Fruit fly (Drosophila melanogaster) whole organism, embryonic: Measurements from ENCODE around the gene cac.

ENCODE experiments used
- Bgb ChIP-seq: fragments of 200-800 bp; sonication (Bioruptor generic); IDR thresholded peaks from 2 replicates; pipeline ENCODE4 v1.3.6; 2022; ENCODE audit warnings: missing biosample characterization, missing genetic modification characterization; ENCODE audit not compliant: partially characterized antibody
- BtbVII ChIP-seq: fragments of 200-800 bp; sonication (Bioruptor generic); optimal IDR thresholded peaks from 3 replicates; lab custom pipeline; 2017; ENCODE audit warnings: missing biosample characterization, mild to moderate bottlenecking, missing genetic modification characterization
- CG1024 ChIP-seq: fragments of 200-800 bp; sonication (Bioruptor generic); IDR thresholded peaks from 2 replicates; pipeline ENCODE4 v1.3.6; 2022; ENCODE audit warnings: missing biosample characterization, missing genetic modification characterization
- CG10366 ChIP-seq: fragments of 200-800 bp; sonication (Bioruptor generic); IDR thresholded peaks from 2 replicates; pipeline ENCODE4 v1.3.6; 2022; ENCODE audit warnings: missing biosample characterization, missing genetic modification characterization
- CG10543 ChIP-seq: fragments of 200-800 bp; sonication (Bioruptor generic); optimal IDR thresholded peaks from 3 replicates; lab custom pipeline; 2017; ENCODE audit warnings: missing biosample characterization, mild to moderate bottlenecking, missing genetic modification characterization, moderate library complexity
- CG11695 ChIP-seq: fragments of 200-800 bp; sonication (Bioruptor generic); IDR thresholded peaks from 3 replicates; pipeline ENCODE4 v1.3.6; 2022; ENCODE audit warnings: missing biosample characterization, missing genetic modification characterization
- CG12219 ChIP-seq: fragments of 200-800 bp; sonication (Bioruptor generic); optimal IDR thresholded peaks from 3 replicates; lab custom pipeline; 2018; ENCODE audit warnings: missing biosample characterization, mild to moderate bottlenecking, missing genetic modification characterization
- CG14965 ChIP-seq: fragments of 200-800 bp; sonication (Bioruptor generic); optimal IDR thresholded peaks from 2 replicates; lab custom pipeline; 2016; ENCODE audit warnings: missing biosample characterization, missing genetic modification characterization, borderline replicate concordance
- CG15011 ChIP-seq: fragments of 200-800 bp; sonication (Bioruptor generic); optimal IDR thresholded peaks from 3 replicates; lab custom pipeline; 2018; ENCODE audit warnings: missing biosample characterization, mild to moderate bottlenecking, missing genetic modification characterization
- CG18619 ChIP-seq: fragments of 200-800 bp; sonication (Bioruptor generic); optimal IDR thresholded peaks from 3 replicates; lab custom pipeline; 2017; ENCODE audit warnings: missing biosample characterization, mild to moderate bottlenecking, missing genetic modification characterization
- CG31441 ChIP-seq: fragments of 200-800 bp; sonication (Bioruptor generic); IDR thresholded peaks from 2 replicates; pipeline ENCODE4 v1.3.6; 2022; ENCODE audit warnings: missing biosample characterization, missing genetic modification characterization
- CG34376 ChIP-seq: fragments of 200-800 bp; sonication (Bioruptor generic); optimal IDR thresholded peaks from 2 replicates; lab custom pipeline; 2018; ENCODE audit warnings: missing biosample characterization, mild to moderate bottlenecking, missing genetic modification characterization
- CG4328 ChIP-seq: fragments of 200-800 bp; sonication (Bioruptor generic); optimal IDR thresholded peaks from 3 replicates; lab custom pipeline; 2017; ENCODE audit warnings: missing biosample characterization, missing genetic modification reagents, missing genetic modification characterization
- CG6854 ChIP-seq: fragments of 200-800 bp; sonication (Bioruptor generic); optimal IDR thresholded peaks from 3 replicates; lab custom pipeline; 2017; ENCODE audit warnings: missing biosample characterization, mild to moderate bottlenecking, missing genetic modification characterization
- CG7839 ChIP-seq: fragments of 200-800 bp; sonication (Bioruptor generic); optimal IDR thresholded peaks from 3 replicates; lab custom pipeline; 2018; ENCODE audit warnings: missing biosample characterization, mild to moderate bottlenecking, missing genetic modification characterization, moderate library complexity
- CG8478 ChIP-seq: fragments of >200 bp; optimal IDR thresholded peaks from 2 replicates; lab custom pipeline; 2018
- CG8765 ChIP-seq: fragments of 200-800 bp; sonication (Bioruptor generic); IDR thresholded peaks from 2 replicates; pipeline ENCODE4 v1.3.6; 2022; ENCODE audit warnings: missing biosample characterization, missing genetic modification characterization
- CG9437 ChIP-seq: fragments of 200-800 bp; sonication (Bioruptor generic); optimal IDR thresholded peaks from 2 replicates; lab custom pipeline; 2018; ENCODE audit warnings: missing biosample characterization, mild to moderate bottlenecking, missing genetic modification characterization
- CG9817 ChIP-seq: fragments of 200-800 bp; sonication (Bioruptor generic); optimal IDR thresholded peaks from 2 replicates; lab custom pipeline; 2018; ENCODE audit warnings: missing biosample characterization, mild to moderate bottlenecking, missing genetic modification characterization, moderate library complexity
- D19A ChIP-seq: fragments of 200-800 bp; optimal IDR thresholded peaks from 3 replicates; lab custom pipeline; 2019; ENCODE audit warnings: missing biosample characterization, mild to moderate bottlenecking, missing genetic modification characterization, moderate library complexity
- Eip74EF ChIP-seq, 2 experiments: fragments of 200-800 bp in 1 of 2; fragments of >200 bp in 1 of 2; sonication (Bioruptor generic) in 1 of 2; optimal IDR thresholded peaks; 2 replicates each; lab custom pipeline; 2017 to 2019; ENCODE audit warnings: missing biosample characterization in 2 of 2, missing genetic modification characterization in 2 of 2, mild to moderate bottlenecking in 1 of 2, moderate library complexity in 1 of 2
- Fer2 ChIP-seq: fragments of 200-800 bp; sonication (Bioruptor generic); optimal IDR thresholded peaks from 2 replicates; lab custom pipeline; 2018; ENCODE audit warnings: missing biosample characterization, mild to moderate bottlenecking, missing genetic modification characterization, moderate library complexity
- GATAe ChIP-seq: fragments of 200-800 bp; sonication (Bioruptor generic); conservative IDR thresholded peaks from 2 replicates; pipeline ENCODE4 v1.3.6; 2022; ENCODE audit warnings: missing biosample characterization, missing genetic modification characterization
- MTF-1 ChIP-seq: fragments of 200-800 bp; sonication (Bioruptor generic); optimal IDR thresholded peaks from 2 replicates; lab custom pipeline; 2018; ENCODE audit warnings: missing biosample characterization, mild to moderate bottlenecking, missing genetic modification characterization, borderline replicate concordance
- Oaz ChIP-seq: fragments of 200-800 bp; sonication (Bioruptor generic); IDR thresholded peaks from 2 replicates; pipeline ENCODE4 v1.3.6; 2022; ENCODE audit warnings: missing biosample characterization, missing genetic modification characterization
- PHDP ChIP-seq: fragments of 200-800 bp; sonication (Bioruptor generic); optimal IDR thresholded peaks from 3 replicates; lab custom pipeline; 2018; ENCODE audit warnings: missing biosample characterization, mild to moderate bottlenecking, missing genetic modification characterization, moderate library complexity
- Ravus ChIP-seq: fragments of 200-800 bp; sonication (Bioruptor generic); IDR thresholded peaks from 2 replicates; pipeline ENCODE4 v1.3.6; 2022; ENCODE audit warnings: missing biosample characterization, missing genetic modification characterization
- Rfx ChIP-seq: fragments of 200-800 bp; sonication (Bioruptor generic); IDR thresholded peaks from 2 replicates; pipeline ENCODE4 v1.3.6; 2022; ENCODE audit warnings: missing biosample characterization, missing genetic modification characterization
- Sox100B ChIP-seq: fragments of 200-800 bp; sonication (Bioruptor generic); optimal IDR thresholded peaks from 3 replicates; lab custom pipeline; 2018; ENCODE audit warnings: missing biosample characterization, mild to moderate bottlenecking, missing genetic modification characterization
- Ssrp ChIP-seq: fragments of 200-800 bp; sonication (Bioruptor generic); optimal IDR thresholded peaks from 2 replicates; lab custom pipeline; 2018; ENCODE audit warnings: missing biosample characterization, mild to moderate bottlenecking, missing genetic modification characterization, moderate library complexity
- Xbp1 ChIP-seq: fragments of 200-800 bp; sonication (Bioruptor generic); optimal IDR thresholded peaks from 3 replicates; lab custom pipeline; 2016; ENCODE audit warnings: missing biosample characterization, mild to moderate bottlenecking, missing genetic modification characterization
- al ChIP-seq: fragments of 200-800 bp; sonication (Bioruptor generic); IDR thresholded peaks from 2 replicates; pipeline ENCODE4 v1.3.6; 2022; ENCODE audit warnings: missing biosample characterization, missing genetic modification characterization
- az2 ChIP-seq: fragments of 200-800 bp; sonication (Bioruptor generic); optimal IDR thresholded peaks from 3 replicates; lab custom pipeline; 2016; ENCODE audit warnings: missing biosample characterization, missing genetic modification characterization
- dmrt99B ChIP-seq: fragments of 200-800 bp; sonication (Bioruptor generic); optimal IDR thresholded peaks from 2 replicates; lab custom pipeline; 2018; ENCODE audit warnings: missing biosample characterization, mild to moderate bottlenecking, missing genetic modification characterization, moderate library complexity
- hkb ChIP-seq, 2 experiments: fragments of 200-800 bp in 1 of 2; fragments of >200 bp in 1 of 2; sonication (Bioruptor generic) in 1 of 2; IDR thresholded peaks in 1 of 2; optimal IDR thresholded peaks in 1 of 2; 2 replicates each; pipeline versions ENCODE4 v1.3.6 to Lab custom; 2017 to 2022; ENCODE audit warnings: missing biosample characterization in 1 of 2, missing genetic modification characterization in 1 of 2
- phol ChIP-seq: fragments of 200-800 bp; sonication (Bioruptor generic); optimal IDR thresholded peaks from 3 replicates; lab custom pipeline; 2018; ENCODE audit warnings: missing biosample characterization, mild to moderate bottlenecking, missing genetic modification characterization, moderate library complexity
- pum ChIP-seq: fragments of 200-800 bp; sonication (Bioruptor generic); optimal IDR thresholded peaks from 2 replicates; lab custom pipeline; 2016; ENCODE audit warnings: missing biosample characterization, missing genetic modification characterization
- run ChIP-seq: fragments of 200-800 bp; sonication (Bioruptor generic); optimal IDR thresholded peaks from 3 replicates; lab custom pipeline; 2018; ENCODE audit warnings: missing biosample characterization, mild to moderate bottlenecking, missing genetic modification characterization
- sd ChIP-seq: fragments of 200-800 bp; sonication (Bioruptor generic); optimal IDR thresholded peaks from 3 replicates; lab custom pipeline; 2018; ENCODE audit warnings: missing biosample characterization, mild to moderate bottlenecking, missing genetic modification characterization, moderate library complexity
- sens ChIP-seq: fragments of 200-800 bp; sonication (Bioruptor generic); peaks from one replicate; lab custom pipeline; 2016; ENCODE audit warnings: missing biosample characterization, missing genetic modification characterization
- seq ChIP-seq: fragments of 200-800 bp; sonication (Bioruptor generic); IDR thresholded peaks from 2 replicates; pipeline ENCODE4 v1.3.6; 2022; ENCODE audit warnings: missing biosample characterization, missing genetic modification characterization
- slbo ChIP-seq: fragments of 200-800 bp; sonication (Bioruptor generic); IDR thresholded peaks from 2 replicates; pipeline ENCODE4 v1.3.6; 2022; ENCODE audit warnings: missing biosample characterization, missing genetic modification characterization
- sqz ChIP-seq: fragments of 200-800 bp; sonication (Bioruptor generic); optimal IDR thresholded peaks from 3 replicates; lab custom pipeline; 2018; ENCODE audit warnings: missing biosample characterization, mild to moderate bottlenecking, missing genetic modification characterization
- stwl ChIP-seq: fragments of 200-800 bp; sonication (Bioruptor generic); optimal IDR thresholded peaks from 3 replicates; lab custom pipeline; 2018; ENCODE audit warnings: missing biosample characterization, mild to moderate bottlenecking, missing genetic modification characterization, moderate library complexity
- sug ChIP-seq: fragments of 200-800 bp; optimal IDR thresholded peaks from 2 replicates; lab custom pipeline; 2019; ENCODE audit warnings: missing biosample characterization, mild to moderate bottlenecking, missing genetic modification characterization, moderate library complexity
- tll ChIP-seq, 2 experiments: fragments of 200-800 bp in 1 of 2; fragments of >200 bp in 1 of 2; sonication (Bioruptor generic) in 1 of 2; optimal IDR thresholded peaks; 2 replicates each; lab custom pipeline; 2017 to 2019; ENCODE audit warnings: missing biosample characterization in 2 of 2, missing genetic modification characterization in 2 of 2, mild to moderate bottlenecking in 1 of 2, moderate library complexity in 1 of 2
- unpg ChIP-seq: fragments of 200-800 bp; sonication (Bioruptor generic); optimal IDR thresholded peaks from 3 replicates; lab custom pipeline; 2018; ENCODE audit warnings: missing biosample characterization, mild to moderate bottlenecking, missing genetic modification characterization, moderate library complexity
- zf30C ChIP-seq: fragments of 200-800 bp; sonication (Bioruptor generic); optimal IDR thresholded peaks from 3 replicates; lab custom pipeline; 2018; ENCODE audit warnings: missing biosample characterization, mild to moderate bottlenecking, missing genetic modification characterization
- zfh2 ChIP-seq: fragments of 200-800 bp; sonication (Bioruptor generic); optimal IDR thresholded peaks from 2 replicates; lab custom pipeline; 2016; ENCODE audit warnings: missing biosample characterization, missing genetic modification characterization

cac gene

dm6 chrX:11885356-11885755, 99.5 kb downstream of the cac start (continued):
- 0 out of 2 replicates have a peak, but pooled peaks have one; percentile 14 for TF ChIP-seq seq (GFP tag; lab: Robert Waterston, UW)
- no peak for TF ChIP-seq CG34376 (GFP tag; lab: Kevin White, UChicago)
- TF ChIP-seq Oaz (GFP tag; lab: Robert Waterston, UW), result 0 out of 2 replicates have a peak, but pooled peaks have one; percentile 10
- no peak for TF ChIP-seq zf30C (GFP tag; lab: Kevin White, UChicago)
- peak; percentile 62 for TF ChIP-seq BtbVII (GFP tag; lab: Kevin White, UChicago)
- TF ChIP-seq pum, result no peak
- peak; percentile 48 for TF ChIP-seq phol (tag; lab: Kevin White, UChicago)
- peak; percentile 24 for TF ChIP-seq CG6854 (GFP tag; lab: Kevin White, UChicago)
- peak; percentile 12 for TF ChIP-seq sqz (GFP tag; lab: Kevin White, UChicago)
- no peak for TF ChIP-seq al
- TF ChIP-seq CG7839 (tag; lab: Kevin White, UChicago), result peak; percentile 20
- TF ChIP-seq az2 (GFP tag; lab: Kevin White, UChicago), result peak; percentile 20
- TF ChIP-seq CG1024 (GFP tag; lab: Robert Waterston, UW), result no peak
- no peak for TF ChIP-seq CG8765 (GFP tag; lab: Robert Waterston, UW)
- TF ChIP-seq CG9437 (GFP tag; lab: Kevin White, UChicago), result peak; percentile 16
- TF ChIP-seq CG10366 (GFP tag; lab: Robert Waterston, UW), result peak; percentile 32; the same call in 1 of the 2 replicates
- TF ChIP-seq Fer2 (tag; lab: Kevin White, UChicago), result peak; percentile 27
- peak; percentile 37 for TF ChIP-seq dmrt99B (tag; lab: Kevin White, UChicago)
- TF ChIP-seq sug, result peak; percentile 47
- peak; percentile 37 for TF ChIP-seq CG18619
- peak; percentile 19 for TF ChIP-seq CG12219
- TF ChIP-seq CG11695 (GFP tag; lab: Robert Waterston, UW), result peak; percentile 19; the same call in 1 of the 3 replicates
- peak; percentile 3 for TF ChIP-seq Ssrp
- peak; percentile 60 for TF ChIP-seq slbo (GFP tag; lab: Robert Waterston, UW)
- TF ChIP-seq CG15011, result no peak
- TF ChIP-seq CG10543 (GFP tag; lab: Kevin White, UChicago), result peak; percentile 76
- TF ChIP-seq Xbp1, result peak; percentile 33
- peak; percentile 58 for TF ChIP-seq Rfx (GFP tag; lab: Robert Waterston, UW)
- TF ChIP-seq CG14965, result no peak
- peak; percentile 49 for TF ChIP-seq unpg (GFP tag; lab: Kevin White, UChicago)
- TF ChIP-seq tll (GFP tag; optimal IDR thresholded peaks at IDR 0.05; lab: Kevin White, UChicago), result no peak
- peak; percentile 20 for TF ChIP-seq sd (tag; lab: Kevin White, UChicago)
- 0 out of 2 replicates have a peak, but pooled peaks have one; percentile 33 for TF ChIP-seq CG31441 (GFP tag; lab: Robert Waterston, UW)
- TF ChIP-seq CG9817, result peak; percentile 54
- peak; percentile 66 for TF ChIP-seq sens
- no peak for TF ChIP-seq Bgb (GFP tag; lab: Robert Waterston, UW)
- TF ChIP-seq hkb (optimal IDR thresholded peaks at IDR 0.05; lab: Kevin White, UChicago), result no peak
- TF ChIP-seq hkb (GFP tag; IDR thresholded peaks at IDR 0.05; lab: Robert Waterston, UW), result peak; percentile 55
- TF ChIP-seq Sox100B (GFP tag; lab: Kevin White, UChicago), result peak; percentile 51
- TF ChIP-seq MTF-1 (GFP tag; lab: Kevin White, UChicago), result peak; percentile 8
- no peak for TF ChIP-seq run (tag; lab: Kevin White, UChicago)
- peak; percentile 17 for TF ChIP-seq zfh2 (GFP tag; lab: Kevin White, UChicago)
- TF ChIP-seq CG8478 (lab: Kevin White, UChicago), result no peak
- no peak for TF ChIP-seq stwl (tag; lab: Kevin White, UChicago)
- TF ChIP-seq Eip74EF (GFP tag; optimal IDR thresholded peaks at IDR 0.05; lab: Kevin White, UChicago), result no peak
- peak; percentile 64 for TF ChIP-seq PHDP (tag; lab: Kevin White, UChicago)
- TF ChIP-seq GATAe (GFP tag; lab: Robert Waterston, UW), result no peak
- TF ChIP-seq D19A (tag; lab: Kevin White, UChicago), result peak; percentile 42
- TF ChIP-seq CG4328 (GFP tag; lab: Kevin White, UChicago), result peak; percentile 46
- no peak for TF ChIP-seq Ravus (GFP tag; lab: Robert Waterston, UW)
